Worm (Caenorhabditis elegans) whole organism, L4 larva: ENCODE data around the gene kbp-4.

Source experiments
- F49E8.2 ChIP-seq: sonication (generic microtip); optimal IDR thresholded peaks from 2 replicates; lab custom pipeline; 2016; ENCODE audit warnings: missing compliant biosample characterization, mild to moderate bottlenecking, missing genetic modification characterization, borderline replicate concordance
- Y105C5A.15 ChIP-seq: fragments of 200-800 bp; sonication (Bioruptor generic); IDR thresholded peaks from 2 replicates; pipeline ENCODE4 v1.3.6; 2022; ENCODE audit warnings: missing genetic modification characterization, missing compliant biosample characterization
- cey-2 ChIP-seq: sonication (generic microtip); optimal IDR thresholded peaks from 3 replicates; lab custom pipeline; 2017; ENCODE audit warnings: missing genetic modification characterization, mild to moderate bottlenecking, missing compliant biosample characterization, antibody characterized with exemption, borderline replicate concordance; ENCODE audit not compliant: insufficient read depth
- dpl-1 ChIP-seq: fragments of 150-350 bp; optimal IDR thresholded peaks from 2 replicates; lab custom pipeline; 2014; ENCODE audit warnings: missing biosample characterization, missing genetic modification reagents, missing genetic modification characterization
- egl-27 ChIP-seq: sonication (generic microtip); optimal IDR thresholded peaks from 3 replicates; lab custom pipeline; 2017; ENCODE audit warnings: missing biosample characterization, missing genetic modification reagents, missing genetic modification characterization
- hmg-1.1 ChIP-seq: fragments of 200-800 bp; sonication (Bioruptor generic); IDR thresholded peaks from 2 replicates; pipeline ENCODE4 v1.3.6; 2022; ENCODE audit warnings: missing genetic modification reagents, missing genetic modification characterization, missing compliant biosample characterization
- mep-1 ChIP-seq: fragments of 150-350 bp; sonication (generic microtip); optimal IDR thresholded peaks from 3 replicates; lab custom pipeline; 2014; ENCODE audit warnings: missing biosample characterization, missing genetic modification characterization
- nhr-11 ChIP-seq: fragments of 150-350 bp; optimal IDR thresholded peaks from 2 replicates; lab custom pipeline; 2014; ENCODE audit warnings: missing biosample characterization, missing genetic modification characterization
- nhr-25 ChIP-seq: sonication (generic microtip); optimal IDR thresholded peaks from 2 replicates; lab custom pipeline; 2017; ENCODE audit warnings: missing genetic modification characterization, mild to moderate bottlenecking, missing compliant biosample characterization, antibody characterized with exemption, moderate library complexity, borderline replicate concordance; ENCODE audit not compliant: insufficient read depth
- nhr-76 ChIP-seq: fragments of 150-350 bp; optimal IDR thresholded peaks from 2 replicates; lab custom pipeline; 2014; ENCODE audit warnings: missing biosample characterization, missing genetic modification characterization
- skn-1 ChIP-seq: fragments of 150-350 bp; optimal IDR thresholded peaks from 2 replicates; lab custom pipeline; 2014; ENCODE audit warnings: missing biosample characterization, missing genetic modification characterization
- snpc-1.2 ChIP-seq: fragments of 200-800 bp; sonication (Bioruptor generic); IDR thresholded peaks from 2 replicates; pipeline ENCODE4 v1.3.6; 2022; ENCODE audit warnings: missing genetic modification reagents, missing genetic modification characterization, missing compliant biosample characterization
- ztf-11 ChIP-seq: fragments of 150-350 bp; optimal IDR thresholded peaks from 2 replicates; lab custom pipeline; 2014; ENCODE audit warnings: missing biosample characterization, missing genetic modification characterization

ce11 chrIII:1058881-1059280 is 21.8 kb upstream of the kbp-4 start:
- TF ChIP-seq hmg-1.1 (GFP tag; lab: Robert Waterston, UW) (no peak), nhr-76 (tag; lab: Kevin White, UChicago) (no peak), skn-1 (tag; lab: Kevin White, UChicago) (no peak), nhr-11 (tag; lab: Kevin White, UChicago) (no peak), ztf-11 (tag; lab: Kevin White, UChicago) (no peak), F49E8.2 (no peak), dpl-1 (GFP tag; lab: Kevin White, UChicago) (no peak), cey-2 (tag; lab: Kevin White, UChicago) (no peak), mep-1 (no peak), egl-27 (tag; lab: Kevin White, UChicago) (no peak), snpc-1.2 (no peak), nhr-25 (tag; lab: Kevin White, UChicago) (no peak), Y105C5A.15 (GFP tag; lab: Robert Waterston, UW) (no peak)
